Fruit fly (Drosophila melanogaster) whole organism, embryonic: Measurements from ENCODE around the gene CG15203.
A peak's percentile ranks its signal among the peaks of the same experiment; 100 is the strongest.

Experiments used
- ATbp ChIP-seq: fragments of 200-800 bp; sonication (Bioruptor generic); optimal IDR thresholded peaks from 2 replicates; lab custom pipeline; 2017; ENCODE audit warnings: missing biosample characterization, mild to moderate bottlenecking, missing genetic modification characterization, missing genetic modification reagents
- BEAF-32 ChIP-seq: fragments of 200-800 bp; sonication (Bioruptor generic); optimal IDR thresholded peaks from 3 replicates; lab custom pipeline; 2017; ENCODE audit warnings: missing biosample characterization, missing genetic modification characterization, mild to moderate bottlenecking, moderate library complexity, missing genetic modification reagents
- CG10431 ChIP-seq: fragments of 200-800 bp; sonication (Bioruptor generic); optimal IDR thresholded peaks from 3 replicates; lab custom pipeline; 2018; ENCODE audit warnings: missing biosample characterization, mild to moderate bottlenecking, missing genetic modification characterization
- CG10979 ChIP-seq: fragments of 200-800 bp; sonication (Bioruptor generic); optimal IDR thresholded peaks from 2 replicates; lab custom pipeline; 2018; ENCODE audit warnings: missing biosample characterization, mild to moderate bottlenecking, missing genetic modification characterization, moderate library complexity
- CG11695 ChIP-seq: fragments of 200-800 bp; sonication (Bioruptor generic); IDR thresholded peaks from 3 replicates; pipeline ENCODE4 v1.3.6; 2022; ENCODE audit warnings: missing biosample characterization, missing genetic modification characterization
- CG12236 ChIP-seq: fragments of 200-800 bp; sonication (Bioruptor generic); optimal IDR thresholded peaks from 2 replicates; lab custom pipeline; 2016; ENCODE audit warnings: missing biosample characterization, missing genetic modification characterization
- CG15696 ChIP-seq: fragments of 200-800 bp; sonication (Bioruptor generic); optimal IDR thresholded peaks from 2 replicates; lab custom pipeline; 2019; ENCODE audit warnings: missing biosample characterization, mild to moderate bottlenecking, missing genetic modification characterization, moderate library complexity
- CG17912 ChIP-seq: fragments of 200-800 bp; sonication (Bioruptor generic); optimal IDR thresholded peaks from 2 replicates; lab custom pipeline; 2018; ENCODE audit warnings: missing biosample characterization, mild to moderate bottlenecking, missing genetic modification characterization
- CG34224 ChIP-seq: fragments of 200-800 bp; sonication (Bioruptor generic); IDR thresholded peaks from 3 replicates; pipeline ENCODE4 v1.3.6; 2022; ENCODE audit warnings: missing biosample characterization, missing genetic modification characterization; ENCODE audit not compliant: partially characterized antibody
- CG34376 ChIP-seq: fragments of 200-800 bp; sonication (Bioruptor generic); optimal IDR thresholded peaks from 2 replicates; lab custom pipeline; 2018; ENCODE audit warnings: missing biosample characterization, mild to moderate bottlenecking, missing genetic modification characterization
- CG3995 ChIP-seq: fragments of 200-800 bp; sonication (Bioruptor generic); optimal IDR thresholded peaks from 3 replicates; lab custom pipeline; 2016; ENCODE audit warnings: missing biosample characterization, missing genetic modification characterization
- CG4707 ChIP-seq: fragments of 200-800 bp; sonication (Bioruptor generic); optimal IDR thresholded peaks from 2 replicates; lab custom pipeline; 2018; ENCODE audit warnings: missing biosample characterization, mild to moderate bottlenecking, missing genetic modification characterization, moderate library complexity
- CG6791 ChIP-seq: fragments of 200-800 bp; sonication (Bioruptor generic); IDR thresholded peaks from 3 replicates; pipeline ENCODE4 v1.3.6; 2022; ENCODE audit warnings: missing biosample characterization, missing genetic modification characterization; ENCODE audit not compliant: partially characterized antibody
- CHES-1-like ChIP-seq: fragments of 200-800 bp; sonication (Bioruptor generic); optimal IDR thresholded peaks from 2 replicates; lab custom pipeline; 2016; ENCODE audit warnings: missing biosample characterization, missing genetic modification characterization
- Camta ChIP-seq: fragments of 200-800 bp; sonication (Bioruptor generic); optimal IDR thresholded peaks from 2 replicates; lab custom pipeline; 2016; ENCODE audit warnings: missing biosample characterization, missing genetic modification characterization
- CrebB ChIP-seq: fragments of 200-800 bp; sonication (Bioruptor generic); optimal IDR thresholded peaks from 3 replicates; lab custom pipeline; 2018; ENCODE audit warnings: missing biosample characterization, mild to moderate bottlenecking, missing genetic modification characterization
- Dip2 ChIP-seq: fragments of 200-800 bp; sonication (Bioruptor generic); IDR thresholded peaks from 2 replicates; pipeline ENCODE4 v1.3.6; 2022; ENCODE audit warnings: missing biosample characterization, missing genetic modification characterization
- Dll ChIP-seq: fragments of 200-800 bp; sonication (Bioruptor generic); IDR thresholded peaks from 4 replicates; pipeline ENCODE4 v1.3.6; 2022; ENCODE audit warnings: missing biosample characterization, missing genetic modification characterization; ENCODE audit not compliant: partially characterized antibody
- Dref ChIP-seq: fragments of 200-800 bp; sonication (Bioruptor generic); IDR thresholded peaks from 2 replicates; pipeline ENCODE4 v1.3.6; 2022; ENCODE audit warnings: missing biosample characterization, missing genetic modification characterization
- Fer3 ChIP-seq: fragments of 200-800 bp; sonication (Bioruptor generic); optimal IDR thresholded peaks from 2 replicates; lab custom pipeline; 2018; ENCODE audit warnings: missing biosample characterization, mild to moderate bottlenecking, missing genetic modification characterization, moderate library complexity
- H15 ChIP-seq: fragments of 200-800 bp; sonication (Bioruptor generic); IDR thresholded peaks from 3 replicates; pipeline ENCODE4 v1.3.6; 2022; ENCODE audit warnings: missing biosample characterization, missing genetic modification characterization
- Hand ChIP-seq: fragments of 200-800 bp; sonication (Bioruptor generic); optimal IDR thresholded peaks from 2 replicates; lab custom pipeline; 2017; ENCODE audit warnings: mild to moderate bottlenecking, missing biosample characterization, missing genetic modification reagents, missing genetic modification characterization
- Hey ChIP-seq: fragments of 200-800 bp; sonication (Bioruptor generic); optimal IDR thresholded peaks from 3 replicates; lab custom pipeline; 2018; ENCODE audit warnings: missing biosample characterization, mild to moderate bottlenecking, missing genetic modification characterization
- Hmr ChIP-seq: fragments of 200-800 bp; sonication (Bioruptor generic); optimal IDR thresholded peaks from 3 replicates; lab custom pipeline; 2017; ENCODE audit warnings: mild to moderate bottlenecking, missing biosample characterization, missing genetic modification reagents, missing genetic modification characterization
- Hr51 ChIP-seq, 2 experiments: fragments of 200-800 bp; sonication (Bioruptor generic); optimal IDR thresholded peaks; 2 replicates in 1 of 2; 3 replicates in 1 of 2; lab custom pipeline; 2016 to 2018; ENCODE audit warnings: missing biosample characterization in 2 of 2, missing genetic modification characterization in 2 of 2, mild to moderate bottlenecking in 1 of 2, moderate library complexity in 1 of 2
- Hsf ChIP-seq: fragments of 200-800 bp; sonication (Bioruptor generic); optimal IDR thresholded peaks from 3 replicates; lab custom pipeline; 2016; ENCODE audit warnings: missing biosample characterization, missing genetic modification characterization
- Kr ChIP-seq: fragments of 200-800 bp; sonication (Bioruptor generic); optimal IDR thresholded peaks from 2 replicates; lab custom pipeline; 2017; ENCODE audit warnings: missing biosample characterization, mild to moderate bottlenecking, missing genetic modification characterization
- MBD-R2 ChIP-seq: fragments of 200-800 bp; sonication (Bioruptor generic); IDR thresholded peaks from 2 replicates; pipeline ENCODE4 v1.3.6; 2022; ENCODE audit warnings: missing biosample characterization, missing genetic modification characterization
- Mrtf ChIP-seq: fragments of 200-800 bp; sonication (Bioruptor generic); IDR thresholded peaks from 3 replicates; pipeline ENCODE4 v1.3.6; 2022; ENCODE audit warnings: missing biosample characterization, missing genetic modification characterization
- Nf-YA ChIP-seq: fragments of 200-800 bp; sonication (Bioruptor generic); IDR thresholded peaks from 2 replicates; pipeline ENCODE4 v1.3.6; 2022; ENCODE audit warnings: missing biosample characterization, missing genetic modification characterization
- NfI ChIP-seq: fragments of 200-800 bp; sonication (Bioruptor generic); optimal IDR thresholded peaks from 3 replicates; lab custom pipeline; 2018; ENCODE audit warnings: missing biosample characterization, mild to moderate bottlenecking, missing genetic modification characterization, moderate library complexity
- Poxn ChIP-seq: fragments of 200-800 bp; sonication (Bioruptor generic); IDR thresholded peaks from 2 replicates; pipeline ENCODE4 v1.3.6; 2022; ENCODE audit warnings: missing biosample characterization, missing genetic modification characterization
- ato ChIP-seq: fragments of 200-800 bp; sonication (Bioruptor generic); IDR thresholded peaks from 2 replicates; pipeline ENCODE4 v1.3.6; 2022; ENCODE audit warnings: missing biosample characterization, missing genetic modification characterization; ENCODE audit not compliant: partially characterized antibody
- bab2 ChIP-seq: fragments of 200-800 bp; sonication (Bioruptor generic); optimal IDR thresholded peaks from 2 replicates; lab custom pipeline; 2016; ENCODE audit warnings: missing biosample characterization, missing genetic modification characterization
- bbx ChIP-seq: fragments of 200-800 bp; sonication (Bioruptor generic); IDR thresholded peaks from 2 replicates; pipeline ENCODE4 v1.3.6; 2022; ENCODE audit warnings: missing biosample characterization, missing genetic modification characterization; ENCODE audit not compliant: partially characterized antibody
- cwo ChIP-seq: fragments of 200-800 bp; sonication (Bioruptor generic); optimal IDR thresholded peaks from 3 replicates; lab custom pipeline; 2017; ENCODE audit warnings: missing biosample characterization, missing genetic modification characterization, mild to moderate bottlenecking, moderate library complexity, missing genetic modification reagents
- dpn ChIP-seq, 2 experiments: fragments of 200-800 bp; sonication (Bioruptor generic); optimal IDR thresholded peaks; 3 replicates each; lab custom pipeline; 2016; ENCODE audit warnings: missing biosample characterization in 2 of 2, missing genetic modification characterization in 2 of 2
- her ChIP-seq: fragments of 200-800 bp; sonication (Bioruptor generic); optimal IDR thresholded peaks from 2 replicates; lab custom pipeline; 2016; ENCODE audit warnings: missing biosample characterization, missing genetic modification characterization
- inv ChIP-seq: fragments of 200-800 bp; sonication (Bioruptor generic); IDR thresholded peaks from 2 replicates; pipeline ENCODE4 v1.3.6; 2022; ENCODE audit warnings: missing biosample characterization, missing genetic modification characterization; ENCODE audit not compliant: partially characterized antibody
- knrl ChIP-seq: fragments of 200-800 bp; sonication (Bioruptor generic); IDR thresholded peaks from 3 replicates; pipeline ENCODE4 v1.3.6; 2022; ENCODE audit warnings: missing biosample characterization, missing genetic modification characterization; ENCODE audit not compliant: partially characterized antibody
- nerfin-2 ChIP-seq: fragments of 200-800 bp; sonication (Bioruptor generic); IDR thresholded peaks from 2 replicates; pipeline ENCODE4 v1.3.6; 2022; ENCODE audit warnings: missing biosample characterization, missing genetic modification characterization; ENCODE audit not compliant: partially characterized antibody
- pzg ChIP-seq: fragments of 200-800 bp; sonication (Bioruptor generic); optimal IDR thresholded peaks from 3 replicates; lab custom pipeline; 2018; ENCODE audit warnings: missing biosample characterization, mild to moderate bottlenecking, missing genetic modification characterization, moderate library complexity
- row ChIP-seq: fragments of 200-800 bp; sonication (Bioruptor generic); IDR thresholded peaks from 3 replicates; pipeline ENCODE4 v1.3.6; 2022; ENCODE audit warnings: missing biosample characterization, missing genetic modification characterization
- run ChIP-seq: fragments of 200-800 bp; sonication (Bioruptor generic); optimal IDR thresholded peaks from 3 replicates; lab custom pipeline; 2018; ENCODE audit warnings: missing biosample characterization, mild to moderate bottlenecking, missing genetic modification characterization
- sens-2 ChIP-seq: fragments of 200-800 bp; sonication (Bioruptor generic); IDR thresholded peaks from 2 replicates; pipeline ENCODE4 v1.3.6; 2022; ENCODE audit warnings: missing biosample characterization, missing genetic modification characterization
- sisA ChIP-seq: fragments of 200-800 bp; sonication (Bioruptor generic); IDR thresholded peaks from 2 replicates; pipeline ENCODE4 v1.3.6; 2022; ENCODE audit warnings: missing biosample characterization, missing genetic modification characterization
- stwl ChIP-seq: fragments of 200-800 bp; sonication (Bioruptor generic); optimal IDR thresholded peaks from 3 replicates; lab custom pipeline; 2018; ENCODE audit warnings: missing biosample characterization, mild to moderate bottlenecking, missing genetic modification characterization, moderate library complexity
- zen ChIP-seq: fragments of 200-800 bp; sonication (Bioruptor generic); optimal IDR thresholded peaks from 3 replicates; lab custom pipeline; 2018; ENCODE audit warnings: missing biosample characterization, mild to moderate bottlenecking, missing genetic modification characterization, moderate library complexity
- zen2 ChIP-seq: fragments of 200-800 bp; sonication (Bioruptor generic); IDR thresholded peaks from 3 replicates; pipeline ENCODE4 v1.3.6; 2022; ENCODE audit warnings: missing biosample characterization, missing genetic modification characterization; ENCODE audit not compliant: partially characterized antibody

CG15203 gene

DNA sequence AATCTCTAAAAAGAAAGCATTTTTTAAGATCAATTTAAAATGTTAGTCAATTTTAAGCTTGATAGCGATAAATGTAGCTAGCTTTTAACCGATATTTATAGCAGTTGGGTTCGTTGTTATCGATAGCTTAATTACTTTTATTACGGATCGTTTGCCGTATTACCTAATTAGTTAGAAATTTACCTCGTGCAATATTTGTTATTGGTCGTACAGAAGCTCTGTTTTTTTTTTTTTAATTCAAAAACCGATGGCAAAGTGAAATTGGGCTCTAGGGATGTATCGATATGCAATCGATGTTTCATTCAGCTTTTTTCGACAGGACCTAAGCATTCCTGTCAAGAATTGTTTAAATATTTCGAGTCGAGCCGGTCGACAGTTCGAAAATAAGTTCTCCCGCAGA lies 25.8 kb downstream of the CG15203 start, which contains the start of gene CG2061 (continued):
- no peak for TF ChIP-seq Hmr (GFP tag; lab: Kevin White, UChicago)
- TF ChIP-seq Kr (GFP tag; lab: Kevin White, UChicago): no peak
- TF ChIP-seq CG10431: no peak
- no peak for TF ChIP-seq Hand
- no peak for TF ChIP-seq CG17912 (GFP tag; lab: Kevin White, UChicago)
- TF ChIP-seq CHES-1-like: no peak
- no peak for TF ChIP-seq Hsf
- TF ChIP-seq sisA: no peak
- TF ChIP-seq Poxn (GFP tag; lab: Robert Waterston, UW): no peak
- TF ChIP-seq bbx: peak; percentile 68
- no peak for TF ChIP-seq Hr51 (GFP tag; optimal IDR thresholded peaks at IDR 0.05; lab: Kevin White, UChicago)
- no peak for TF ChIP-seq CG34376 (GFP tag; lab: Kevin White, UChicago)
- TF ChIP-seq Dref (GFP tag; lab: Robert Waterston, UW): peak; percentile 56
- TF ChIP-seq CG3995 (GFP tag; lab: Kevin White, UChicago): no peak
- TF ChIP-seq CG6791: peak; percentile 58; the same call in 2 of the 3 replicates
- peak; percentile 18 for TF ChIP-seq pzg (GFP tag; lab: Kevin White, UChicago)
- TF ChIP-seq inv (GFP tag; lab: Robert Waterston, UW): peak; percentile 66
- peak; percentile 71 for TF ChIP-seq nerfin-2 (GFP tag; lab: Robert Waterston, UW)
- peak; percentile 69; the same call in 2 of the 3 replicates for TF ChIP-seq knrl (GFP tag; lab: Robert Waterston, UW)
- TF ChIP-seq MBD-R2 (GFP tag; lab: Robert Waterston, UW): no peak
- no peak for TF ChIP-seq CrebB (tag; lab: Kevin White, UChicago)
- no peak for TF ChIP-seq CG11695 (GFP tag; lab: Robert Waterston, UW)
- peak; percentile 68; the same call in 2 of the 3 replicates for TF ChIP-seq zen2 (GFP tag; lab: Robert Waterston, UW)
- no peak for TF ChIP-seq Hey (tag; lab: Kevin White, UChicago)
- TF ChIP-seq CG10979: no peak
- no peak for TF ChIP-seq CG12236 (GFP tag; lab: Kevin White, UChicago)
- no peak for TF ChIP-seq cwo (GFP tag; lab: Kevin White, UChicago)
- TF ChIP-seq row (GFP tag; lab: Robert Waterston, UW): no peak
- no peak for TF ChIP-seq Camta (GFP tag; lab: Kevin White, UChicago)
- TF ChIP-seq Dip2 (GFP tag; lab: Robert Waterston, UW): no peak
- no peak for TF ChIP-seq dpn (GFP tag; optimal IDR thresholded peaks at IDR 0.05; lab: Kevin White, UChicago)
- TF ChIP-seq CG15696 (tag; lab: Kevin White, UChicago): no peak
- TF ChIP-seq her: no peak
- no peak for TF ChIP-seq CG4707 (GFP tag; lab: Kevin White, UChicago)
- TF ChIP-seq sens-2 (GFP tag; lab: Robert Waterston, UW): no peak
- TF ChIP-seq ato (GFP tag; lab: Robert Waterston, UW): peak; percentile 46; the same call in 1 of the 2 replicates
- no peak for TF ChIP-seq NfI
- no peak for TF ChIP-seq zen (tag; lab: Kevin White, UChicago)
- TF ChIP-seq CG34224 (GFP tag; lab: Robert Waterston, UW): peak; percentile 74
- TF ChIP-seq Dll (GFP tag; lab: Robert Waterston, UW): peak; percentile 81
- TF ChIP-seq ATbp (GFP tag; lab: Kevin White, UChicago): no peak
- TF ChIP-seq run (tag; lab: Kevin White, UChicago): no peak
- TF ChIP-seq stwl: peak; percentile 2
- no peak for TF ChIP-seq Mrtf (GFP tag; lab: Robert Waterston, UW)
- TF ChIP-seq H15 (GFP tag; lab: Robert Waterston, UW): no peak
- TF ChIP-seq BEAF-32 (GFP tag; lab: Kevin White, UChicago): peak; percentile 68
- no peak for TF ChIP-seq Fer3 (tag; lab: Kevin White, UChicago)
- TF ChIP-seq Nf-YA (GFP tag; lab: Robert Waterston, UW): no peak
- TF ChIP-seq bab2 (GFP tag; lab: Kevin White, UChicago): no peak
